2 fruit fly cellular contexts compared by ENCODE assay signal in genomic region chrX:1970575-1971325, dm6.
TF ChIP-seq lines count a peak whose summit lies in the region.

No protein-coding gene starts in this region.

TF ChIP-seq in whole organism, embryonic, 481 proteins besides CTCF, POLR2A, EP300 and RAD21 (continued from another document):
- TF ChIP-seq twi (tag; optimal IDR thresholded peaks at IDR 0.05; lab: Kevin White, UChicago) = no peak
- TF ChIP-seq CG10267 (tag; optimal IDR thresholded peaks at IDR 0.05; lab: Kevin White, UChicago) = no peak
- TF ChIP-seq CG9727 (GFP tag; optimal IDR thresholded peaks at IDR 0.05; lab: Kevin White, UChicago) = no peak
- no peak for TF ChIP-seq CG11456 (GFP tag; IDR thresholded peaks at IDR 0.05; lab: Robert Waterston, UW)
- TF ChIP-seq CG34422 (GFP tag; IDR thresholded peaks at IDR 0.05; lab: Robert Waterston, UW) = no peak
- no peak for TF ChIP-seq CG9609 (GFP tag; optimal IDR thresholded peaks at IDR 0.05; lab: Kevin White, UChicago)
- TF ChIP-seq Hr3 (GFP tag; optimal IDR thresholded peaks at IDR 0.05; lab: Kevin White, UChicago) = peak; percentile 63
- no peak for TF ChIP-seq seq (GFP tag; IDR thresholded peaks at IDR 0.05; lab: Robert Waterston, UW)
- peak; percentile 75 for TF ChIP-seq Blimp-1 (GFP tag; optimal IDR thresholded peaks at IDR 0.05; lab: Kevin White, UChicago)
- no peak for TF ChIP-seq lilli (GFP tag; optimal IDR thresholded peaks at IDR 0.05; lab: Kevin White, UChicago)
- no peak for TF ChIP-seq sens-2 (GFP tag; IDR thresholded peaks at IDR 0.05; lab: Robert Waterston, UW)
- TF ChIP-seq Ets97D (GFP tag; optimal IDR thresholded peaks at IDR 0.05; lab: Kevin White, UChicago) = no peak
- no peak for TF ChIP-seq CG4617 (GFP tag; optimal IDR thresholded peaks at IDR 0.05; lab: Kevin White, UChicago; ENCODE audit: borderline replicate concordance)
- TF ChIP-seq jigr1 (GFP tag; IDR thresholded peaks at IDR 0.05; lab: Robert Waterston, UW) = no peak
- TF ChIP-seq crol (GFP tag; IDR thresholded peaks at IDR 0.05; lab: Robert Waterston, UW) = peak; percentile 90
- TF ChIP-seq Neu2 (GFP tag; optimal IDR thresholded peaks at IDR 0.05; lab: Kevin White, UChicago; ENCODE audit: borderline replicate concordance) = no peak
- TF ChIP-seq CG4707 (GFP tag; optimal IDR thresholded peaks at IDR 0.05; lab: Kevin White, UChicago) = no peak
- TF ChIP-seq tll (GFP tag; optimal IDR thresholded peaks at IDR 0.05; lab: Kevin White, UChicago) = no peak
- TF ChIP-seq amos (GFP tag; IDR thresholded peaks at IDR 0.05; lab: Robert Waterston, UW; ENCODE audit: partially characterized antibody) = no peak
- no peak for TF ChIP-seq CG13624 (GFP tag; optimal IDR thresholded peaks at IDR 0.05; lab: Kevin White, UChicago)
- TF ChIP-seq rib (GFP tag; IDR thresholded peaks at IDR 0.05; lab: Robert Waterston, UW) = peak; percentile 44; the same call in 1 of the 2 replicates
- TF ChIP-seq eyg (GFP tag; optimal IDR thresholded peaks at IDR 0.05; lab: Kevin White, UChicago) = no peak
- TF ChIP-seq CG32772 (GFP tag; IDR thresholded peaks at IDR 0.05; lab: Robert Waterston, UW) = peak; percentile 48
- no peak for TF ChIP-seq CG17912 (GFP tag; optimal IDR thresholded peaks at IDR 0.05; lab: Kevin White, UChicago)
- TF ChIP-seq jing (GFP tag; optimal IDR thresholded peaks at IDR 0.05; lab: Kevin White, UChicago) = no peak
- TF ChIP-seq D (optimal IDR thresholded peaks at IDR 0.05; lab: Kevin White, UChicago) = no peak
- TF ChIP-seq D (GFP tag; optimal IDR thresholded peaks at IDR 0.05; lab: Kevin White, UChicago) = no peak
- TF ChIP-seq CG10321 (GFP tag; IDR thresholded peaks at IDR 0.05; lab: Robert Waterston, UW) = peak; percentile 85
- peak in 1 of 2 experiments; percentile 16 for TF ChIP-seq Trl (optimal IDR thresholded peaks at IDR 0.05; lab: Kevin White, UChicago)
- no peak for TF ChIP-seq Trl (GFP tag; optimal IDR thresholded peaks at IDR 0.05; lab: Kevin White, UChicago)
- TF ChIP-seq sd (tag; optimal IDR thresholded peaks at IDR 0.05; lab: Kevin White, UChicago) = peak; percentile 78
- TF ChIP-seq CG5180 (GFP tag; optimal IDR thresholded peaks at IDR 0.05; lab: Kevin White, UChicago) = no peak
- TF ChIP-seq emc (GFP tag; optimal IDR thresholded peaks at IDR 0.05; lab: Kevin White, UChicago) = no peak
- TF ChIP-seq YL-1 (GFP tag; optimal IDR thresholded peaks at IDR 0.05; lab: Kevin White, UChicago) = no peak
- no peak for TF ChIP-seq Hmx (GFP tag; optimal IDR thresholded peaks at IDR 0.05; lab: Kevin White, UChicago)
- TF ChIP-seq oc (tag; optimal IDR thresholded peaks at IDR 0.05; lab: Kevin White, UChicago) = peak; percentile 0
- TF ChIP-seq eve (GFP tag; optimal IDR thresholded peaks at IDR 0.05; lab: Kevin White, UChicago) = peak in 1 of 2 experiments; percentile 61
- peak; percentile 1 for TF ChIP-seq pros (GFP tag; optimal IDR thresholded peaks at IDR 0.05; lab: Kevin White, UChicago)
- TF ChIP-seq jumu (GFP tag; optimal IDR thresholded peaks at IDR 0.05; lab: Kevin White, UChicago) = no peak
- TF ChIP-seq kni (GFP tag; optimal IDR thresholded peaks at IDR 0.05; lab: Kevin White, UChicago) = peak; percentile 87
- TF ChIP-seq Vsx1 (GFP tag; optimal IDR thresholded peaks at IDR 0.05; lab: Kevin White, UChicago) = peak; percentile 36
- no peak for TF ChIP-seq CG1024 (GFP tag; IDR thresholded peaks at IDR 0.05; lab: Robert Waterston, UW)
- no peak for TF ChIP-seq al (GFP tag; IDR thresholded peaks at IDR 0.05; lab: Robert Waterston, UW)
- TF ChIP-seq sqz (GFP tag; optimal IDR thresholded peaks at IDR 0.05; lab: Kevin White, UChicago) = peak; percentile 89
- no peak for TF ChIP-seq NFAT (GFP tag; IDR thresholded peaks at IDR 0.05; lab: Robert Waterston, UW)
- TF ChIP-seq Bgb (GFP tag; IDR thresholded peaks at IDR 0.05; lab: Robert Waterston, UW; ENCODE audit: partially characterized antibody) = no peak
- TF ChIP-seq abd-A (tag; optimal IDR thresholded peaks at IDR 0.05; lab: Kevin White, UChicago) = peak; percentile 29
- TF ChIP-seq zfh2 (GFP tag; optimal IDR thresholded peaks at IDR 0.05; lab: Kevin White, UChicago) = no peak
- TF ChIP-seq Adf1 (GFP tag; IDR thresholded peaks at IDR 0.05; lab: Robert Waterston, UW) = peak; percentile 68
- no peak for TF ChIP-seq CG6791 (GFP tag; IDR thresholded peaks at IDR 0.05; lab: Robert Waterston, UW; ENCODE audit: partially characterized antibody)
- no peak for TF ChIP-seq tx (GFP tag; optimal IDR thresholded peaks at IDR 0.05; lab: Kevin White, UChicago)
- no peak for TF ChIP-seq maf-S (GFP tag; optimal IDR thresholded peaks at IDR 0.05; lab: Kevin White, UChicago)

TF ChIP-seq in whole organism, prepupa, 60 proteins besides CTCF, POLR2A, EP300 and RAD21 (continued from another document):
- TF ChIP-seq Ets21C (GFP tag; optimal IDR thresholded peaks at IDR 0.05; lab: Kevin White, UChicago) (no peak), CG10631 (GFP tag; optimal IDR thresholded peaks at IDR 0.05; lab: Kevin White, UChicago) (no peak), dac (GFP tag; optimal IDR thresholded peaks at IDR 0.05; lab: Kevin White, UChicago) (no peak), OdsH (GFP tag; optimal IDR thresholded peaks at IDR 0.05; lab: Kevin White, UChicago) (no peak), Lpt (GFP tag; optimal IDR thresholded peaks at IDR 0.05; lab: Kevin White, UChicago) (peak; percentile 67), spab (GFP tag; optimal IDR thresholded peaks at IDR 0.05; lab: Kevin White, UChicago) (no peak), dsx (GFP tag; optimal IDR thresholded peaks at IDR 0.05; lab: Kevin White, UChicago; ENCODE audit: poor library complexity, severe bottlenecking) (no peak), CG3032 (tag; optimal IDR thresholded peaks at IDR 0.05; lab: Kevin White, UChicago) (no peak), CG11902 (GFP tag; optimal IDR thresholded peaks at IDR 0.05; lab: Kevin White, UChicago) (no peak), Hr38 (GFP tag; optimal IDR thresholded peaks at IDR 0.05; lab: Kevin White, UChicago) (no peak), CG1621 (tag; optimal IDR thresholded peaks at IDR 0.05; lab: Kevin White, UChicago) (no peak), Sox102F (GFP tag; optimal IDR thresholded peaks at IDR 0.05; lab: Kevin White, UChicago) (no peak), Sox15 (GFP tag; optimal IDR thresholded peaks at IDR 0.05; lab: Kevin White, UChicago) (no peak), net (GFP tag; optimal IDR thresholded peaks at IDR 0.05; lab: Kevin White, UChicago) (no peak), CG7368 (GFP tag; optimal IDR thresholded peaks at IDR 0.05; lab: Kevin White, UChicago) (no peak), fd85E (GFP tag; optimal IDR thresholded peaks at IDR 0.05; lab: Kevin White, UChicago) (no peak), Met (GFP tag; optimal IDR thresholded peaks at IDR 0.05; lab: Kevin White, UChicago) (peak; percentile 37), CG8319 (GFP tag; optimal IDR thresholded peaks at IDR 0.05; lab: Kevin White, UChicago) (no peak), CG6854 (GFP tag; optimal IDR thresholded peaks at IDR 0.05; lab: Kevin White, UChicago) (peak; percentile 38), CG16779 (tag; optimal IDR thresholded peaks at IDR 0.05; lab: Kevin White, UChicago) (no peak), fkh (GFP tag; optimal IDR thresholded peaks at IDR 0.05; lab: Kevin White, UChicago) (no peak), fd59A (GFP tag; optimal IDR thresholded peaks at IDR 0.05; lab: Kevin White, UChicago) (no peak), svp (GFP tag; lab: Kevin White, UChicago) (peak; percentile 82), Eip93F (GFP tag; optimal IDR thresholded peaks at IDR 0.05; lab: Kevin White, UChicago) (no peak), Eip75B (GFP tag; optimal IDR thresholded peaks at IDR 0.05; lab: Kevin White, UChicago) (peak; percentile 66), topi (GFP tag; optimal IDR thresholded peaks at IDR 0.05; lab: Kevin White, UChicago) (no peak), CG6276 (GFP tag; optimal IDR thresholded peaks at IDR 0.05; lab: Kevin White, UChicago) (no peak), CG8632 (GFP tag; optimal IDR thresholded peaks at IDR 0.05; lab: Kevin White, UChicago) (no peak), CG15336 (GFP tag; IDR thresholded peaks at IDR 0.05; lab: Robert Waterston, UW) (0 out of 2 replicates have a peak, but pooled peaks have one; percentile 19), CG6792 (GFP tag; optimal IDR thresholded peaks at IDR 0.05; lab: Kevin White, UChicago) (no peak), Blimp-1 (GFP tag; optimal IDR thresholded peaks at IDR 0.05; lab: Kevin White, UChicago) (peak; percentile 95), pdm3 (GFP tag; optimal IDR thresholded peaks at IDR 0.05; lab: Kevin White, UChicago) (no peak), CG11294 (GFP tag; IDR thresholded peaks at IDR 0.05; lab: Robert Waterston, UW) (no peak), Hr39 (GFP tag; optimal IDR thresholded peaks at IDR 0.05; lab: Kevin White, UChicago) (no peak), CG32006 (GFP tag; optimal IDR thresholded peaks at IDR 0.05; lab: Kevin White, UChicago) (no peak), Smox (GFP tag; optimal IDR thresholded peaks at IDR 0.05; lab: Kevin White, UChicago) (no peak), ss (GFP tag; optimal IDR thresholded peaks at IDR 0.05; lab: Kevin White, UChicago) (no peak), Hr4 (GFP tag; optimal IDR thresholded peaks at IDR 0.05; lab: Kevin White, UChicago) (no peak)
TF ChIP-seq in whole organism, prepupa: peak in this region for 10.
